Fruit fly (Drosophila melanogaster) whole organism, pupa: ENCODE results near the gene CG42718.
A peak's percentile ranks its signal among the peaks of the same experiment; 100 is the strongest.

Experiments
- CG14655 ChIP-seq: fragments of 200-800 bp; sonication (Bioruptor generic); optimal IDR thresholded peaks from 3 replicates; lab custom pipeline; 2017; ENCODE audit warnings: mild to moderate bottlenecking, missing biosample characterization, missing genetic modification reagents, missing genetic modification characterization
- CG15710 ChIP-seq: fragments of 200-800 bp; sonication (Bioruptor generic); optimal IDR thresholded peaks from 2 replicates; lab custom pipeline; 2018; ENCODE audit warnings: missing biosample characterization, mild to moderate bottlenecking, missing genetic modification characterization, moderate library complexity
- CG8159 ChIP-seq: fragments of 200-800 bp; sonication (Bioruptor generic); optimal IDR thresholded peaks from 3 replicates; lab custom pipeline; 2018; ENCODE audit warnings: missing biosample characterization, mild to moderate bottlenecking, missing genetic modification characterization, moderate library complexity
- CG9948 ChIP-seq: fragments of 200-800 bp; sonication (Bioruptor generic); optimal IDR thresholded peaks from 2 replicates; lab custom pipeline; 2018; ENCODE audit warnings: missing biosample characterization, mild to moderate bottlenecking, missing genetic modification characterization, moderate library complexity
- Pif1B ChIP-seq: fragments of 200-800 bp; sonication (Bioruptor generic); optimal IDR thresholded peaks from 3 replicates; lab custom pipeline; 2016; ENCODE audit warnings: missing biosample characterization, missing genetic modification characterization
- gl ChIP-seq: fragments of 200-800 bp; sonication (Bioruptor generic); optimal IDR thresholded peaks from 2 replicates; lab custom pipeline; 2018; ENCODE audit warnings: missing biosample characterization, mild to moderate bottlenecking, missing genetic modification characterization
- rn ChIP-seq: fragments of 200-800 bp; sonication (Bioruptor generic); IDR thresholded peaks from 2 replicates; pipeline ENCODE4 v1.3.6; 2022; ENCODE audit warnings: missing biosample characterization, missing genetic modification characterization

dm6 chr3L:16328207-16328891, 7.3 kb upstream of the CG42718 start, which contains the start of gene CG13058:
- peak; percentile 69 for TF ChIP-seq CG15710 (tag; lab: Kevin White, UChicago)
- no peak for TF ChIP-seq Pif1B
- TF ChIP-seq rn (GFP tag; lab: Robert Waterston, UW), result no peak
- TF ChIP-seq CG9948, result peak; percentile 55
- TF ChIP-seq CG14655, result peak; percentile 68
- TF ChIP-seq gl, result no peak
- TF ChIP-seq CG8159 (tag; lab: Kevin White, UChicago), result peak; percentile 70
